Fruit fly (Drosophila melanogaster) Kc167 (cell line): Measurements from ENCODE around the gene CG12581.
"Not testable (repeated sequence)": the region's sequence is repeated elsewhere in the genome, so short reads cannot be mapped to it uniquely, and the experiment has no call there.

Experiments used
- Myc ChIP-seq: fragments of >200 bp; optimal IDR thresholded peaks from 2 replicates; lab custom pipeline; 2017; ENCODE audit warnings: missing external identifiers
- Sin3A ChIP-seq: fragments of >200 bp; optimal IDR thresholded peaks from 2 replicates; lab custom pipeline; 2018; ENCODE audit warnings: missing external identifiers
- h ChIP-seq: fragments of >200 bp; optimal IDR thresholded peaks from 3 replicates; lab custom pipeline; 2018; ENCODE audit warnings: missing external identifiers
- insv ChIP-seq: fragments of >200 bp; optimal IDR thresholded peaks from 3 replicates; lab custom pipeline; 2018; ENCODE audit warnings: missing external identifiers
- psq ChIP-seq: fragments of >200 bp; optimal IDR thresholded peaks from 2 replicates; lab custom pipeline; 2017; ENCODE audit warnings: missing external identifiers
- ttk ChIP-seq: sonication (Bioruptor generic); optimal IDR thresholded peaks from 2 replicates; lab custom pipeline; 2017; ENCODE audit warnings: missing external identifiers

CG12581 gene

dm6 chr3R:4174470-4174869 lies at the start of gene CG12581:
CG12581 (plus strand) TSS chr3R:4174632.
- no peak for TF ChIP-seq psq
- TF ChIP-seq Myc (lab: Kevin White, UChicago): no peak
- no peak for TF ChIP-seq insv
- TF ChIP-seq Sin3A (lab: Kevin White, UChicago): no peak
- TF ChIP-seq h (lab: Kevin White, UChicago): no peak
- TF ChIP-seq ttk (lab: Kevin White, UChicago): no peak

dm6 chr3R:4126142-4126541 lies 48.3 kb upstream of the CG12581 start, which contains the start of gene Gfat1:
Gfat1 (plus strand) TSS chr3R:4126442.
- TF ChIP-seq insv; Sin3A (lab: Kevin White, UChicago); ttk (lab: Kevin White, UChicago): not testable (repeated sequence)

dm6 chr3R:4127505-4127904 lies 46.9 kb upstream of the CG12581 start:
- TF ChIP-seq insv (no peak), Sin3A (lab: Kevin White, UChicago) (no peak), ttk (lab: Kevin White, UChicago) (no peak), psq (no peak), h (lab: Kevin White, UChicago) (no peak), Myc (lab: Kevin White, UChicago) (no peak)

- TF ChIP-seq Myc (lab: Kevin White, UChicago): no peak
Observed at dm6 chr3R:4128337-4128736, 46.1 kb upstream of the CG12581 start.

- TF ChIP-seq Sin3A (lab: Kevin White, UChicago) (no peak), h (lab: Kevin White, UChicago) (no peak), Myc (lab: Kevin White, UChicago) (no peak), insv (no peak), ttk (lab: Kevin White, UChicago) (no peak), psq (no peak)
Observed at dm6 chr3R:4130281-4130863, 44.1 kb upstream of the CG12581 start.

- TF ChIP-seq Sin3A (lab: Kevin White, UChicago): no peak
- TF ChIP-seq Myc (lab: Kevin White, UChicago): no peak
- no peak for TF ChIP-seq psq
- no peak for TF ChIP-seq h (lab: Kevin White, UChicago)
- no peak for TF ChIP-seq insv
Observed at dm6 chr3R:4162135-4162534, 12.3 kb upstream of the CG12581 start, which contains the start of gene CG40198. CG40198 (minus strand) TSS chr3R:4162235.

dm6 chr3R:4174975-4175374 lies 543 bp downstream of the CG12581 start:
- TF ChIP-seq h (lab: Kevin White, UChicago) (no peak), Sin3A (lab: Kevin White, UChicago) (no peak), psq (no peak), ttk (lab: Kevin White, UChicago) (no peak), Myc (lab: Kevin White, UChicago) (no peak), insv (no peak)

dm6 chr3R:4176728-4177127 lies 2.3 kb downstream of the CG12581 start:
- TF ChIP-seq Sin3A (lab: Kevin White, UChicago) (no peak), h (lab: Kevin White, UChicago) (no peak), psq (no peak), ttk (lab: Kevin White, UChicago) (no peak), Myc (lab: Kevin White, UChicago) (no peak), insv (no peak)

- no peak for TF ChIP-seq Myc (lab: Kevin White, UChicago)
Observed at dm6 chr3R:4178750-4179485, 4.5 kb downstream of the CG12581 start.

- TF ChIP-seq Myc (lab: Kevin White, UChicago) (no peak), psq (no peak), Sin3A (lab: Kevin White, UChicago) (no peak), ttk (lab: Kevin White, UChicago) (no peak), h (lab: Kevin White, UChicago) (no peak), insv (no peak)
Observed at dm6 chr3R:4180543-4181214, 6.2 kb downstream of the CG12581 start.

- TF ChIP-seq Sin3A (lab: Kevin White, UChicago): no peak
- no peak for TF ChIP-seq psq
- no peak for TF ChIP-seq h (lab: Kevin White, UChicago)
- TF ChIP-seq Myc (lab: Kevin White, UChicago): no peak
- no peak for TF ChIP-seq ttk (lab: Kevin White, UChicago)
- TF ChIP-seq insv: no peak
Observed at dm6 chr3R:4186820-4187540, 12.5 kb downstream of the CG12581 start.

- TF ChIP-seq insv (no peak), Myc (lab: Kevin White, UChicago) (no peak), ttk (lab: Kevin White, UChicago) (no peak), h (lab: Kevin White, UChicago) (no peak), psq (no peak), Sin3A (lab: Kevin White, UChicago) (no peak)
Observed at dm6 chr3R:4190160-4190559, 15.7 kb downstream of the CG12581 start, which contains the start of gene Dsk. Dsk (minus strand) TSS chr3R:4190260.
